Worm (Caenorhabditis elegans) whole organism, midembryonic: ENCODE measurements around the gene nep-16.

Experiments used
- T22C8.4 ChIP-seq: fragments of 200-800 bp; sonication (Bioruptor generic); IDR thresholded peaks from 2 replicates; pipeline ENCODE4 v1.3.6; 2022; ENCODE audit warnings: missing genetic modification characterization, missing compliant biosample characterization
- flt-1 ChIP-seq: fragments of 200-800 bp; sonication (Bioruptor generic); IDR thresholded peaks from 2 replicates; pipeline ENCODE4 v1.3.6; 2022; ENCODE audit warnings: missing genetic modification characterization, missing compliant biosample characterization
- klf-2 ChIP-seq: fragments of 200-800 bp; sonication (Bioruptor generic); conservative IDR thresholded peaks from 2 replicates; pipeline ENCODE4 v1.3.6; 2022; ENCODE audit warnings: missing genetic modification reagents, missing genetic modification characterization, missing compliant biosample characterization
- med-1 ChIP-seq: sonication (generic microtip); optimal IDR thresholded peaks from 2 replicates; lab custom pipeline; 2017; ENCODE audit warnings: missing genetic modification characterization, mild to moderate bottlenecking, missing compliant biosample characterization, antibody characterized with exemption, missing genetic modification reagents; ENCODE audit not compliant: insufficient read depth
- ref-1 ChIP-seq: fragments of 200-800 bp; sonication (Bioruptor generic); conservative IDR thresholded peaks from 2 replicates; pipeline ENCODE4 v1.3.6; 2022; ENCODE audit warnings: missing genetic modification reagents, missing genetic modification characterization, missing compliant biosample characterization
- tab-1 ChIP-seq: fragments of 200-800 bp; sonication (Bioruptor generic); IDR thresholded peaks from 2 replicates; pipeline ENCODE4 v1.3.6; 2022; ENCODE audit warnings: missing genetic modification characterization, missing compliant biosample characterization
- ztf-23 ChIP-seq: fragments of 200-800 bp; sonication (Bioruptor generic); IDR thresholded peaks from 2 replicates; pipeline ENCODE4 v1.3.6; 2022; ENCODE audit warnings: missing genetic modification reagents, missing genetic modification characterization, missing compliant biosample characterization
- ztf-29 ChIP-seq: fragments of 200-800 bp; sonication (Bioruptor generic); IDR thresholded peaks from 2 replicates; pipeline ENCODE4 v1.3.6; 2022; ENCODE audit warnings: missing genetic modification reagents, missing genetic modification characterization, missing compliant biosample characterization

DNA sequence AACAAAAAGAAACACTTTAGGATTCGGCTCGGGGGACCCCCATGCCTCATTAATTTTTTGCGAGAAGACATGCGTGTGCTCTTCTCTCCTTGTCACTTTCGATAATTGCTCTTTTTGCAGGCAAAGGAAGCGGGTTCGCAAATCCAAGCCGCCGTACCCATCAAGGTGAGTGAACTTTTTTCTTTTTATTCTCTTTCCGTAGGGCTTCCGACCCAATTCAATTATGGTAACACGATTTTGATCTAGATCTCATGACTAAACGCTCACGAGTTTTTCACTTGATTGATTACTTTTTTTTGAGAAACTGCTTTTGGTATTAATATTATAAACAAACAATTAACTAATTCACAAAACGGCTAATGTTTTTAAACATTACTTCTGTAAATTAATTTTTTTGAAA lies 29.1 kb downstream of the nep-16 start:
- TF ChIP-seq ztf-23 (GFP tag; lab: Robert Waterston, UW), result no peak
- no peak for TF ChIP-seq flt-1 (GFP tag; lab: Robert Waterston, UW)
- TF ChIP-seq ref-1, result no peak
- no peak for TF ChIP-seq klf-2
- no peak for TF ChIP-seq tab-1 (GFP tag; lab: Robert Waterston, UW)
- TF ChIP-seq ztf-29 (GFP tag; lab: Robert Waterston, UW), result no peak
- TF ChIP-seq med-1, result no peak
- TF ChIP-seq T22C8.4 (GFP tag; lab: Robert Waterston, UW), result no peak
